Worm (Caenorhabditis elegans) whole organism, L4 larva: ENCODE data around the gene F33G12.6.
A peak's percentile ranks its signal among the peaks of the same experiment; 100 is the strongest.

Experiments used
- F26F4.8 ChIP-seq: fragments of 200-800 bp; sonication (Bioruptor generic); conservative IDR thresholded peaks from 2 replicates; pipeline ENCODE4 v1.3.6; 2022; ENCODE audit warnings: missing genetic modification characterization, missing compliant biosample characterization
- F44E2.7 ChIP-seq: fragments of 200-800 bp; sonication (Bioruptor generic); IDR thresholded peaks from 2 replicates; pipeline ENCODE4 v2.1.2; 2022; ENCODE audit warnings: missing genetic modification characterization, missing compliant biosample characterization
- R02D3.7 ChIP-seq: fragments of 150-350 bp; sonication (generic microtip); optimal IDR thresholded peaks from 3 replicates; lab custom pipeline; 2014; ENCODE audit warnings: missing biosample characterization, missing genetic modification characterization
- T20F7.1 ChIP-seq: fragments of 200-800 bp; sonication (Bioruptor generic); optimal IDR thresholded peaks from 2 replicates; lab custom pipeline; 2018; ENCODE audit warnings: mild to moderate bottlenecking, missing genetic modification characterization, missing compliant biosample characterization
- T26A8.4 ChIP-seq: fragments of 200-800 bp; sonication (Bioruptor generic); IDR thresholded peaks from 2 replicates; pipeline ENCODE4 v1.3.6; 2022; ENCODE audit warnings: missing genetic modification characterization, missing compliant biosample characterization
- Y48G9A.11 ChIP-seq: fragments of 200-800 bp; sonication (Bioruptor generic); IDR thresholded peaks from 2 replicates; pipeline ENCODE4 v1.3.6; 2022; ENCODE audit warnings: missing genetic modification reagents, missing genetic modification characterization, missing compliant biosample characterization
- Y75B8A.6 ChIP-seq: fragments of 200-800 bp; sonication (Bioruptor generic); IDR thresholded peaks from 2 replicates; pipeline ENCODE4 v1.3.6; 2022; ENCODE audit warnings: missing genetic modification reagents, missing genetic modification characterization, missing compliant biosample characterization
- ZK337.2 ChIP-seq: fragments of 200-800 bp; sonication (Bioruptor generic); IDR thresholded peaks from 2 replicates; pipeline ENCODE4 v1.3.6; 2022; ENCODE audit warnings: missing genetic modification reagents, missing genetic modification characterization, missing compliant biosample characterization
- aha-1 ChIP-seq: fragments of 150-350 bp; peaks from one replicate; lab custom pipeline; 2014; ENCODE audit warnings: missing biosample characterization, missing genetic modification characterization
- ama-1 ChIP-seq: fragments of 150-350 bp; optimal IDR thresholded peaks from 2 replicates; lab custom pipeline; 2014; ENCODE audit warnings: inconsistent platforms, mixed read lengths
- ceh-32 ChIP-seq: sonication (generic microtip); optimal IDR thresholded peaks from 2 replicates; lab custom pipeline; 2016; ENCODE audit warnings: mild to moderate bottlenecking, missing genetic modification characterization, missing compliant biosample characterization; ENCODE audit not compliant: poor library complexity
- ceh-62 ChIP-seq: sonication (generic microtip); optimal IDR thresholded peaks from 2 replicates; lab custom pipeline; 2017; ENCODE audit warnings: missing biosample characterization, missing genetic modification characterization
- ceh-82 ChIP-seq: sonication (generic microtip); optimal IDR thresholded peaks from 2 replicates; lab custom pipeline; 2017; ENCODE audit warnings: missing biosample characterization, missing genetic modification characterization
- cey-2 ChIP-seq: sonication (generic microtip); optimal IDR thresholded peaks from 3 replicates; lab custom pipeline; 2017; ENCODE audit warnings: missing genetic modification characterization, mild to moderate bottlenecking, missing compliant biosample characterization, antibody characterized with exemption, borderline replicate concordance; ENCODE audit not compliant: insufficient read depth
- ctbp-1 ChIP-seq: fragments of 200-800 bp; sonication (Bioruptor generic); IDR thresholded peaks from 2 replicates; pipeline ENCODE4 v1.3.6; 2022; ENCODE audit warnings: missing genetic modification reagents, missing genetic modification characterization, missing compliant biosample characterization
- daf-12 ChIP-seq: fragments of 150-350 bp; optimal IDR thresholded peaks from 2 replicates; lab custom pipeline; 2014; ENCODE audit warnings: missing biosample characterization, missing genetic modification reagents, missing genetic modification characterization
- dpl-1 ChIP-seq: fragments of 150-350 bp; optimal IDR thresholded peaks from 2 replicates; lab custom pipeline; 2014; ENCODE audit warnings: missing biosample characterization, missing genetic modification reagents, missing genetic modification characterization
- dve-1 ChIP-seq: sonication (generic microtip); optimal IDR thresholded peaks from 2 replicates; lab custom pipeline; 2017; ENCODE audit warnings: antibody characterized with exemption, mild to moderate bottlenecking, missing genetic modification characterization, missing compliant biosample characterization; ENCODE audit not compliant: insufficient read depth
- egl-27 ChIP-seq: sonication (generic microtip); optimal IDR thresholded peaks from 3 replicates; lab custom pipeline; 2017; ENCODE audit warnings: missing biosample characterization, missing genetic modification reagents, missing genetic modification characterization
- egl-43 ChIP-seq: fragments of 200-800 bp; sonication (Bioruptor generic); IDR thresholded peaks from 2 replicates; pipeline ENCODE4 v1.3.6; 2022; ENCODE audit warnings: missing genetic modification reagents, missing genetic modification characterization, missing compliant biosample characterization
- fos-1 ChIP-seq: fragments of 150-350 bp; optimal IDR thresholded peaks from 2 replicates; lab custom pipeline; 2014; ENCODE audit warnings: missing biosample characterization, missing genetic modification characterization
- gei-8 ChIP-seq: fragments of 200-800 bp; sonication (Bioruptor generic); optimal IDR thresholded peaks from 2 replicates; lab custom pipeline; 2018; ENCODE audit warnings: mild to moderate bottlenecking, missing genetic modification characterization, missing compliant biosample characterization
- hlh-30 ChIP-seq: sonication (generic microtip); optimal IDR thresholded peaks from 2 replicates; lab custom pipeline; 2017; ENCODE audit warnings: antibody characterized with exemption, mild to moderate bottlenecking, missing genetic modification characterization, missing compliant biosample characterization; ENCODE audit not compliant: insufficient read depth
- hmg-1.1 ChIP-seq: fragments of 200-800 bp; sonication (Bioruptor generic); IDR thresholded peaks from 2 replicates; pipeline ENCODE4 v1.3.6; 2022; ENCODE audit warnings: missing genetic modification reagents, missing genetic modification characterization, missing compliant biosample characterization
- lin-13 ChIP-seq: fragments of 150-350 bp; optimal IDR thresholded peaks from 2 replicates; lab custom pipeline; 2014; ENCODE audit warnings: missing biosample characterization, missing genetic modification reagents, missing genetic modification characterization
- lin-38 ChIP-seq: fragments of 200-800 bp; sonication (Bioruptor generic); IDR thresholded peaks from 2 replicates; pipeline ENCODE4 v1.3.6; 2022; ENCODE audit warnings: missing genetic modification reagents, missing genetic modification characterization, missing compliant biosample characterization
- lin-39 ChIP-seq: fragments of 150-350 bp; optimal IDR thresholded peaks from 2 replicates; lab custom pipeline; 2014; ENCODE audit warnings: missing biosample characterization, missing genetic modification reagents, missing genetic modification characterization
- madf-5 ChIP-seq, 2 experiments: fragments of 200-800 bp; sonication (Bioruptor generic); IDR thresholded peaks; 2 replicates each; pipeline ENCODE4 v1.3.6; 2022; ENCODE audit warnings: missing compliant biosample characterization in 2 of 2, missing genetic modification characterization in 2 of 2
- nhr-11 ChIP-seq: fragments of 150-350 bp; optimal IDR thresholded peaks from 2 replicates; lab custom pipeline; 2014; ENCODE audit warnings: missing biosample characterization, missing genetic modification characterization
- nhr-111 ChIP-seq: fragments of 200-800 bp; sonication (Bioruptor generic); optimal IDR thresholded peaks from 2 replicates; lab custom pipeline; 2018; ENCODE audit warnings: mild to moderate bottlenecking, missing genetic modification characterization, missing compliant biosample characterization
- nhr-237 ChIP-seq: sonication (generic microtip); optimal IDR thresholded peaks from 2 replicates; lab custom pipeline; 2017; ENCODE audit warnings: missing biosample characterization, missing genetic modification characterization
- nhr-25 ChIP-seq: sonication (generic microtip); optimal IDR thresholded peaks from 2 replicates; lab custom pipeline; 2017; ENCODE audit warnings: missing genetic modification characterization, mild to moderate bottlenecking, missing compliant biosample characterization, antibody characterized with exemption, moderate library complexity, borderline replicate concordance; ENCODE audit not compliant: insufficient read depth
- nhr-41 ChIP-seq: fragments of 200-800 bp; sonication (Bioruptor generic); IDR thresholded peaks from 2 replicates; pipeline ENCODE4 v1.3.6; 2022; ENCODE audit warnings: missing genetic modification reagents, missing genetic modification characterization, missing compliant biosample characterization
- nhr-76 ChIP-seq: fragments of 150-350 bp; optimal IDR thresholded peaks from 2 replicates; lab custom pipeline; 2014; ENCODE audit warnings: missing biosample characterization, missing genetic modification characterization
- rbr-2 ChIP-seq: sonication (generic microtip); optimal IDR thresholded peaks from 2 replicates; lab custom pipeline; 2016; ENCODE audit warnings: missing genotype, missing genetic modification characterization, missing compliant biosample characterization
- sdz-12 ChIP-seq: fragments of 200-800 bp; sonication (Bioruptor generic); optimal IDR thresholded peaks from 2 replicates; lab custom pipeline; 2018; ENCODE audit warnings: mild to moderate bottlenecking, missing genetic modification characterization, missing compliant biosample characterization
- tra-1 ChIP-seq: fragments of 200-800 bp; sonication (Bioruptor generic); IDR thresholded peaks from 2 replicates; pipeline ENCODE4 v1.3.6; 2022; ENCODE audit warnings: missing genetic modification reagents, missing genetic modification characterization, missing compliant biosample characterization
- unc-130 ChIP-seq: sonication (generic microtip); optimal IDR thresholded peaks from 2 replicates; lab custom pipeline; 2016; ENCODE audit warnings: missing genetic modification reagents, missing genetic modification characterization, missing compliant biosample characterization
- unc-39 ChIP-seq: sonication (generic microtip); optimal IDR thresholded peaks from 2 replicates; lab custom pipeline; 2017; ENCODE audit warnings: missing biosample characterization, missing genetic modification characterization
- unc-62 ChIP-seq, 3 experiments: fragments of 150-350 bp in 1 of 3; sonication (generic microtip); optimal IDR thresholded peaks in 2 of 3; peaks in 1 of 3; 1 replicate in 1 of 3; 2 replicates in 2 of 3; lab custom pipeline; 2014 to 2017; ENCODE audit warnings: missing biosample characterization in 3 of 3, missing genetic modification characterization in 3 of 3, missing genetic modification reagents in 3 of 3, missing genotype in 1 of 3
- vab-7 ChIP-seq: fragments of 200-800 bp; sonication (Bioruptor generic); IDR thresholded peaks from 2 replicates; pipeline ENCODE4 v1.3.6; 2022; ENCODE audit warnings: missing genetic modification reagents, missing genetic modification characterization, missing compliant biosample characterization
- zip-2 ChIP-seq: fragments of 150-350 bp; optimal IDR thresholded peaks from 2 replicates; lab custom pipeline; 2014; ENCODE audit warnings: missing biosample characterization, missing genetic modification characterization
- ztf-11 ChIP-seq: fragments of 150-350 bp; optimal IDR thresholded peaks from 2 replicates; lab custom pipeline; 2014; ENCODE audit warnings: missing biosample characterization, missing genetic modification characterization
- ztf-7 ChIP-seq: fragments of 150-350 bp; optimal IDR thresholded peaks from 2 replicates; lab custom pipeline; 2014; ENCODE audit warnings: missing biosample characterization, missing genetic modification characterization

The F33G12.6 gene

DNA sequence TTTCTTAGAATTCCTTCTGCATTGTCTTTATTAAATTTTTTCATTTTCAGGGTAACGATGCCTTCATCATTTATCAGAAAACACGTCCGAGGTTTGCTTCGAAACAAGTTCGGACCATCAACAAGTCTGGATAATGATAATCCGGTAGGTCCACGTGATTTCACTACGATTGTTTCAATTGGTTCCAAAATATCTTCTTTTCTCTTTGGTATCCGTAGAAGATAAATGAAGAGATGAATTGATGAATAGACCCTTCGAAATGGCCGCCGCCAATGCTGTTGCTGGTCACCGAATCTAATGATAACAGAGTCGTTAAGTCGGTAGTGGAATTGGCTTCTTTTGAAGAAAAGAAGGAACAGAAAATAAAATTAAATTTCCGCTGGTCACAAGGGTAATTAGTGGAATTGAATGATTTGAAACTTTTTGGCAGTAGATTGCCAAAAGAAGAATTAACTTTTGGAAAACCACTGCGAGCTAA, at the start of gene F33G12.6:
TSS of gene F33G12.6 (plus strand) at position 51 of the 478 bp plus-strand sequence.
- TF ChIP-seq unc-62 (GFP tag; optimal IDR thresholded peaks at IDR 0.05 in 1 of 2; lab: Kevin White, UChicago) (peak in 1 of 2 experiments; percentile 66), unc-62 (tag; optimal IDR thresholded peaks at IDR 0.05; lab: Kevin White, UChicago) (no peak), unc-130 (GFP tag; lab: Kevin White, UChicago) (no peak), tra-1 (GFP tag; lab: Robert Waterston, UW) (no peak), nhr-11 (tag; lab: Kevin White, UChicago) (no peak), hlh-30 (tag; lab: Kevin White, UChicago) (peak; percentile 15), nhr-111 (no peak), aha-1 (tag; lab: Kevin White, UChicago) (peak; percentile 44), lin-38 (no peak)

- TF ChIP-seq hmg-1.1 (GFP tag; lab: Robert Waterston, UW) (no peak), sdz-12 (GFP tag; lab: Kevin White, UChicago) (no peak), tra-1 (GFP tag; lab: Robert Waterston, UW) (no peak), lin-13 (GFP tag; lab: Kevin White, UChicago) (no peak), unc-39 (tag; lab: Kevin White, UChicago) (no peak), daf-12 (no peak), lin-38 (no peak), dve-1 (tag; lab: Kevin White, UChicago) (no peak), ceh-32 (tag; lab: Kevin White, UChicago) (no peak), unc-62 (GFP tag; optimal IDR thresholded peaks at IDR 0.05 in 1 of 2; lab: Kevin White, UChicago) (no peak), unc-62 (tag; optimal IDR thresholded peaks at IDR 0.05; lab: Kevin White, UChicago) (no peak), F26F4.8 (GFP tag; lab: Robert Waterston, UW) (no peak), fos-1 (tag; lab: Kevin White, UChicago) (no peak), gei-8 (GFP tag; lab: Kevin White, UChicago) (no peak), vab-7 (no peak), nhr-76 (tag; lab: Kevin White, UChicago) (no peak), nhr-25 (tag; lab: Kevin White, UChicago) (no peak), ztf-7 (tag; lab: Kevin White, UChicago) (no peak), nhr-237 (tag; lab: Kevin White, UChicago) (no peak), T20F7.1 (GFP tag; lab: Kevin White, UChicago) (no peak)
These were observed 47.8 kb upstream of the F33G12.6 start for ce11 chrII:5001866-5002265.

DNA sequence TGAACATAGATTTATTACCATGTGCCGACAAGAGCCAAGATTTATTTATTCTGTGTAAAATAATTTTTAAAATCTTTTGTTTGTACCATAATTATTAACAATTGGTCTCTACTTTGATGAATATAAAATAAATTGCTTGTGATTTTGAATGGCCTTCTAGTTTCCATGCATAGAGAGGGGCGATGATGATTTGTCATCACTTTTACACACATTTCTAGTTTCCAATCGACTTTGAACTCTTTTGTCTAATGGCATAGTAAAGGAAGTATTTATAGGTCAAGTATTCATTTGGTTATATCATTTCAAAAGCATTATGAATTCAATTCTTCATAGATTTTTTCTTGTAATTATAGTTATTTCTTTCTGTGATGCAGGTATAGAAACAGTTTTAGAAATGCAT, 46.1 kb upstream of the F33G12.6 start, which contains the start of gene F59A6.10:
TSS of gene F59A6.10 (plus strand) at position 301 of the 400 bp plus-strand sequence.
- no peak for TF ChIP-seq nhr-111
- TF ChIP-seq rbr-2 (tag; lab: Kevin White, UChicago) = no peak
- TF ChIP-seq Y75B8A.6 (GFP tag; lab: Robert Waterston, UW) = no peak
- no peak for TF ChIP-seq T26A8.4
- no peak for TF ChIP-seq ztf-11 (tag; lab: Kevin White, UChicago)
- no peak for TF ChIP-seq lin-38
- no peak for TF ChIP-seq ama-1 (lab: Kevin White, UChicago)
- no peak for TF ChIP-seq daf-12
- TF ChIP-seq nhr-25 (tag; lab: Kevin White, UChicago) = no peak
- no peak for TF ChIP-seq Y48G9A.11 (GFP tag; lab: Robert Waterston, UW)
- TF ChIP-seq ZK337.2 (GFP tag; lab: Robert Waterston, UW) = no peak
- no peak for TF ChIP-seq ctbp-1 (GFP tag; lab: Robert Waterston, UW)

DNA sequence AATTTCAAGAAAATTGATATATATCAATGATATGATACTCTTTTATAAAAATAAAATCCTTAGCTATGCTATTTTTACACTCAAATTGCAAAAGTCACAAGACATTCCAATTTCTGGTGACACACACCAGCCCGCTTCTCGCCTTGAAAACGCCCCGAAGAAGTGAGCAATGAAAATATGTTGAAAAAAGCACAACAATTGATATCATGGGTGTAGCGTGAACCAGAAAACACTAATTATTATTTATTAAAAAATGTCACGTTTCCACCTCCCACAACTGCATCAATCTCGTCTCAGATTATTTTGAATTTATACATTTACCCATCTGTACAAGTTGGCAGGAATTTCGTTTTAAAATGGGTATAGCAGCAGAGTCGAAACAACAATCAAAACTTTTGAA, 44.9 kb upstream of the F33G12.6 start, which contains the start of gene F59A6.4:
TSS of gene F59A6.4 (plus strand) at position 301 of the 400 bp plus-strand sequence.
- no peak for TF ChIP-seq gei-8 (GFP tag; lab: Kevin White, UChicago)
- no peak for TF ChIP-seq egl-27
- TF ChIP-seq egl-43 (GFP tag; lab: Robert Waterston, UW) = no peak
- TF ChIP-seq ceh-62 (tag; lab: Kevin White, UChicago) = no peak
- no peak for TF ChIP-seq ceh-32 (tag; lab: Kevin White, UChicago)
- TF ChIP-seq zip-2 (tag; lab: Kevin White, UChicago) = no peak
- no peak for TF ChIP-seq cey-2
- TF ChIP-seq nhr-41 (GFP tag; lab: Robert Waterston, UW) = no peak
- TF ChIP-seq dpl-1 (GFP tag; lab: Kevin White, UChicago) = no peak
- no peak for TF ChIP-seq unc-130 (GFP tag; lab: Kevin White, UChicago)
- no peak for TF ChIP-seq ceh-82
- no peak for TF ChIP-seq T20F7.1 (GFP tag; lab: Kevin White, UChicago)
- no peak for TF ChIP-seq madf-5 (GFP tag; IDR thresholded peaks at IDR 0.05; lab: Robert Waterston, UW)
- no peak for TF ChIP-seq R02D3.7 (tag; lab: Kevin White, UChicago)
- TF ChIP-seq nhr-11 (tag; lab: Kevin White, UChicago) = no peak
- TF ChIP-seq F44E2.7 (GFP tag; lab: Robert Waterston, UW) = no peak
- TF ChIP-seq lin-39 (tag; lab: Kevin White, UChicago) = no peak
